Fruit fly (Drosophila melanogaster) whole organism, embryonic: Measurements from ENCODE around the gene inc.

Experiments used
- Ada2b ChIP-seq: fragments of 200-800 bp; sonication (Bioruptor generic); IDR thresholded peaks from 2 replicates; pipeline ENCODE4 v1.3.6; 2022; ENCODE audit warnings: missing biosample characterization, missing genetic modification characterization
- B-H2 ChIP-seq: fragments of 200-800 bp; sonication (Bioruptor generic); optimal IDR thresholded peaks from 2 replicates; lab custom pipeline; 2018; ENCODE audit warnings: missing biosample characterization, mild to moderate bottlenecking, missing genetic modification characterization
- BEAF-32 ChIP-seq: fragments of 200-800 bp; sonication (Bioruptor generic); optimal IDR thresholded peaks from 3 replicates; lab custom pipeline; 2017; ENCODE audit warnings: missing biosample characterization, missing genetic modification characterization, mild to moderate bottlenecking, moderate library complexity, missing genetic modification reagents
- CG10267 ChIP-seq: fragments of 200-800 bp; sonication (Bioruptor generic); optimal IDR thresholded peaks from 2 replicates; lab custom pipeline; 2018; ENCODE audit warnings: missing biosample characterization, mild to moderate bottlenecking, missing genetic modification characterization, moderate library complexity
- CG12155 ChIP-seq: fragments of 200-800 bp; sonication (Bioruptor generic); optimal IDR thresholded peaks from 3 replicates; lab custom pipeline; 2016; ENCODE audit warnings: missing biosample characterization, missing genetic modification characterization
- CG12391 ChIP-seq: fragments of 200-800 bp; sonication (Bioruptor generic); optimal IDR thresholded peaks from 3 replicates; lab custom pipeline; 2018; ENCODE audit warnings: missing biosample characterization, mild to moderate bottlenecking, missing genetic modification characterization, moderate library complexity
- CG13775 ChIP-seq: fragments of 200-800 bp; sonication (Bioruptor generic); optimal IDR thresholded peaks from 3 replicates; lab custom pipeline; 2017; ENCODE audit warnings: missing biosample characterization, mild to moderate bottlenecking, missing genetic modification characterization
- CG14441 ChIP-seq: fragments of 200-800 bp; sonication (Bioruptor generic); IDR thresholded peaks from 2 replicates; pipeline ENCODE4 v1.3.6; 2022; ENCODE audit warnings: missing biosample characterization, missing genetic modification characterization
- CG15269 ChIP-seq: fragments of 200-800 bp; sonication (Bioruptor generic); optimal IDR thresholded peaks from 2 replicates; lab custom pipeline; 2018; ENCODE audit warnings: missing biosample characterization, mild to moderate bottlenecking, missing genetic modification characterization, moderate library complexity
- CG17802 ChIP-seq: fragments of 200-800 bp; sonication (Bioruptor generic); optimal IDR thresholded peaks from 2 replicates; lab custom pipeline; 2018; ENCODE audit warnings: missing biosample characterization, mild to moderate bottlenecking, missing genetic modification characterization, moderate library complexity
- CG1792 ChIP-seq: fragments of 200-800 bp; sonication (Bioruptor generic); optimal IDR thresholded peaks from 2 replicates; lab custom pipeline; 2016; ENCODE audit warnings: missing biosample characterization, missing genetic modification characterization
- CG2120 ChIP-seq: fragments of 200-800 bp; sonication (Bioruptor generic); optimal IDR thresholded peaks from 3 replicates; lab custom pipeline; 2016; ENCODE audit warnings: missing biosample characterization, missing genetic modification characterization
- CG3065 ChIP-seq: fragments of 200-800 bp; sonication (Bioruptor generic); optimal IDR thresholded peaks from 2 replicates; lab custom pipeline; 2016; ENCODE audit warnings: missing biosample characterization, missing genetic modification characterization
- CG3163 ChIP-seq: fragments of 200-800 bp; sonication (Bioruptor generic); optimal IDR thresholded peaks from 3 replicates; lab custom pipeline; 2016; ENCODE audit warnings: missing biosample characterization, missing genetic modification characterization
- CG33557 ChIP-seq: fragments of 200-800 bp; sonication (Bioruptor generic); optimal IDR thresholded peaks from 2 replicates; lab custom pipeline; 2019; ENCODE audit warnings: missing biosample characterization, mild to moderate bottlenecking, missing genetic modification characterization, moderate library complexity
- CG6254 ChIP-seq: fragments of 200-800 bp; sonication (Bioruptor generic); optimal IDR thresholded peaks from 3 replicates; lab custom pipeline; 2017; ENCODE audit warnings: mild to moderate bottlenecking, missing biosample characterization, missing genetic modification reagents, missing genetic modification characterization
- CG7372 ChIP-seq: fragments of 200-800 bp; sonication (Bioruptor generic); IDR thresholded peaks from 2 replicates; pipeline ENCODE4 v1.3.6; 2022; ENCODE audit warnings: missing biosample characterization, missing genetic modification characterization
- CG7745 ChIP-seq: fragments of 200-800 bp; sonication (Bioruptor generic); optimal IDR thresholded peaks from 2 replicates; lab custom pipeline; 2018; ENCODE audit warnings: missing biosample characterization, mild to moderate bottlenecking, missing genetic modification characterization, moderate library complexity
- CG7963 ChIP-seq: fragments of 200-800 bp; sonication (Bioruptor generic); IDR thresholded peaks from 3 replicates; pipeline ENCODE4 v1.3.6; 2022; ENCODE audit warnings: missing biosample characterization, missing genetic modification characterization; ENCODE audit not compliant: partially characterized antibody
- CG8765 ChIP-seq: fragments of 200-800 bp; sonication (Bioruptor generic); IDR thresholded peaks from 2 replicates; pipeline ENCODE4 v1.3.6; 2022; ENCODE audit warnings: missing biosample characterization, missing genetic modification characterization
- Dip3 ChIP-seq: fragments of 200-800 bp; sonication (Bioruptor generic); optimal IDR thresholded peaks from 3 replicates; lab custom pipeline; 2016; ENCODE audit warnings: missing biosample characterization, missing genetic modification characterization
- Doc3 ChIP-seq: fragments of 200-800 bp; sonication (Bioruptor generic); IDR thresholded peaks from 3 replicates; pipeline ENCODE4 v1.3.6; 2022; ENCODE audit warnings: missing biosample characterization, missing genetic modification characterization; ENCODE audit not compliant: partially characterized antibody
- Dp ChIP-seq: fragments of 200-800 bp; sonication (Bioruptor generic); optimal IDR thresholded peaks from 2 replicates; lab custom pipeline; 2018; ENCODE audit warnings: missing biosample characterization, mild to moderate bottlenecking, missing genetic modification characterization, moderate library complexity
- Drgx ChIP-seq: fragments of 200-800 bp; sonication (Bioruptor generic); IDR thresholded peaks from 2 replicates; pipeline ENCODE4 v1.3.6; 2022; ENCODE audit warnings: missing biosample characterization, missing genetic modification characterization
- E2f2 ChIP-seq: fragments of 200-800 bp; sonication (Bioruptor generic); IDR thresholded peaks from 2 replicates; pipeline ENCODE4 v1.3.6; 2022; ENCODE audit warnings: missing biosample characterization, missing genetic modification characterization
- ERR ChIP-seq: fragments of 200-800 bp; sonication (Bioruptor generic); optimal IDR thresholded peaks from 2 replicates; lab custom pipeline; 2016; ENCODE audit warnings: missing biosample characterization, missing genetic modification characterization
- H15 ChIP-seq: fragments of 200-800 bp; sonication (Bioruptor generic); IDR thresholded peaks from 3 replicates; pipeline ENCODE4 v1.3.6; 2022; ENCODE audit warnings: missing biosample characterization, missing genetic modification characterization
- Mad ChIP-seq: fragments of 200-800 bp; sonication (Bioruptor generic); optimal IDR thresholded peaks from 2 replicates; lab custom pipeline; 2016; ENCODE audit warnings: missing biosample characterization, missing genetic modification characterization
- Med ChIP-seq: fragments of 200-800 bp; sonication (Bioruptor generic); peaks from one replicate; lab custom pipeline; 2016; ENCODE audit warnings: missing biosample characterization, missing genetic modification characterization, mild to moderate bottlenecking, inconsistent platforms, moderate library complexity
- Myb ChIP-seq: fragments of 200-800 bp; sonication (Bioruptor generic); optimal IDR thresholded peaks from 2 replicates; lab custom pipeline; 2016; ENCODE audit warnings: missing biosample characterization, missing genetic modification characterization
- PHDP ChIP-seq: fragments of 200-800 bp; sonication (Bioruptor generic); optimal IDR thresholded peaks from 3 replicates; lab custom pipeline; 2018; ENCODE audit warnings: missing biosample characterization, mild to moderate bottlenecking, missing genetic modification characterization, moderate library complexity
- Side ChIP-seq: fragments of 200-800 bp; sonication (Bioruptor generic); optimal IDR thresholded peaks from 2 replicates; lab custom pipeline; 2016; ENCODE audit warnings: missing biosample characterization, missing genetic modification characterization
- Sry-δ ChIP-seq: fragments of 200-800 bp; sonication (Bioruptor generic); optimal IDR thresholded peaks from 2 replicates; lab custom pipeline; 2016; ENCODE audit warnings: missing biosample characterization, missing genetic modification characterization
- Xbp1 ChIP-seq: fragments of 200-800 bp; sonication (Bioruptor generic); optimal IDR thresholded peaks from 3 replicates; lab custom pipeline; 2016; ENCODE audit warnings: missing biosample characterization, mild to moderate bottlenecking, missing genetic modification characterization
- Xrp1 ChIP-seq: fragments of 200-800 bp; sonication (Bioruptor generic); IDR thresholded peaks from 2 replicates; pipeline ENCODE4 v1.3.6; 2022; ENCODE audit warnings: missing biosample characterization, missing genetic modification characterization
- YL-1 ChIP-seq: fragments of 200-800 bp; sonication (Bioruptor generic); optimal IDR thresholded peaks from 3 replicates; lab custom pipeline; 2017; ENCODE audit warnings: missing biosample characterization, mild to moderate bottlenecking, missing genetic modification characterization
- amos ChIP-seq: fragments of 200-800 bp; sonication (Bioruptor generic); IDR thresholded peaks from 2 replicates; pipeline ENCODE4 v1.3.6; 2022; ENCODE audit warnings: missing biosample characterization, missing genetic modification characterization; ENCODE audit not compliant: partially characterized antibody
- bcd ChIP-seq: fragments of 200-800 bp; sonication (Bioruptor generic); optimal IDR thresholded peaks from 2 replicates; lab custom pipeline; 2017; ENCODE audit warnings: missing biosample characterization, mild to moderate bottlenecking, missing genetic modification characterization
- bowl ChIP-seq: fragments of 200-800 bp; sonication (Bioruptor generic); IDR thresholded peaks from 2 replicates; pipeline ENCODE4 v1.3.6; 2022; ENCODE audit warnings: missing biosample characterization, missing genetic modification characterization
- caup ChIP-seq: fragments of 200-800 bp; sonication (Bioruptor generic); optimal IDR thresholded peaks from 3 replicates; lab custom pipeline; 2017; ENCODE audit warnings: missing biosample characterization, mild to moderate bottlenecking, missing genetic modification characterization, moderate library complexity; ENCODE audit not compliant: severe bottlenecking
- chn ChIP-seq: fragments of 200-800 bp; sonication (Bioruptor generic); optimal IDR thresholded peaks from 2 replicates; lab custom pipeline; 2016; ENCODE audit warnings: missing biosample characterization, missing genetic modification characterization
- ci ChIP-seq: fragments of 200-800 bp; sonication (Bioruptor generic); IDR thresholded peaks from 3 replicates; pipeline ENCODE4 v1.3.6; 2022; ENCODE audit warnings: missing biosample characterization, missing genetic modification characterization
- dpn ChIP-seq, 2 experiments: fragments of 200-800 bp; sonication (Bioruptor generic); optimal IDR thresholded peaks; 3 replicates each; lab custom pipeline; 2016; ENCODE audit warnings: missing biosample characterization in 2 of 2, missing genetic modification characterization in 2 of 2
- gce ChIP-seq: fragments of 200-800 bp; sonication (Bioruptor generic); IDR thresholded peaks from 3 replicates; pipeline ENCODE4 v1.3.6; 2022; ENCODE audit warnings: missing biosample characterization, missing genetic modification characterization
- hkb ChIP-seq, 2 experiments: fragments of 200-800 bp in 1 of 2; fragments of >200 bp in 1 of 2; sonication (Bioruptor generic) in 1 of 2; IDR thresholded peaks in 1 of 2; optimal IDR thresholded peaks in 1 of 2; 2 replicates each; pipeline versions ENCODE4 v1.3.6 to Lab custom; 2017 to 2022; ENCODE audit warnings: missing biosample characterization in 1 of 2, missing genetic modification characterization in 1 of 2
- insv ChIP-seq, 2 experiments: fragments of 200-800 bp; sonication (Bioruptor generic); optimal IDR thresholded peaks; 3 replicates each; lab custom pipeline; 2016 to 2018; ENCODE audit warnings: missing biosample characterization in 2 of 2, missing genetic modification characterization in 2 of 2
- lola ChIP-seq, 3 experiments: fragments of >200 bp in 2 of 3; fragments of 200-800 bp in 1 of 3; sonication (Bioruptor generic) in 1 of 3; optimal IDR thresholded peaks; 2 replicates each; lab custom pipeline; 2017 to 2019; ENCODE audit warnings: missing biosample characterization in 3 of 3, missing genetic modification characterization in 3 of 3, mild to moderate bottlenecking in 1 of 3, moderate library complexity in 1 of 3
- ssp ChIP-seq: fragments of 200-800 bp; sonication (Bioruptor generic); IDR thresholded peaks from 2 replicates; pipeline ENCODE4 v1.3.6; 2022; ENCODE audit warnings: missing biosample characterization, missing genetic modification characterization
- zfh2 ChIP-seq: fragments of 200-800 bp; sonication (Bioruptor generic); optimal IDR thresholded peaks from 2 replicates; lab custom pipeline; 2016; ENCODE audit warnings: missing biosample characterization, missing genetic modification characterization

Gene inc

dm6 chrX:1512753-1513226, 29.5 kb downstream of the inc start, which contains the start of gene CG14795 (continued):
- TF ChIP-seq PHDP (tag; lab: Kevin White, UChicago) (peak; percentile 27), Myb (peak; percentile 94), Sry-δ (GFP tag; lab: Kevin White, UChicago) (peak; percentile 95), CG10267 (tag; lab: Kevin White, UChicago) (peak; percentile 80), Mad (GFP tag; lab: Kevin White, UChicago) (peak; percentile 32), Dip3 (GFP tag; lab: Kevin White, UChicago) (no peak), CG1792 (GFP tag; lab: Kevin White, UChicago) (peak; percentile 66), amos (GFP tag; lab: Robert Waterston, UW) (peak; percentile 97), CG12391 (tag; lab: Kevin White, UChicago) (peak; percentile 23), CG3163 (GFP tag; lab: Kevin White, UChicago) (peak; percentile 13), YL-1 (GFP tag; lab: Kevin White, UChicago) (peak; percentile 29), E2f2 (peak; percentile 92), bcd (GFP tag; lab: Kevin White, UChicago) (peak; percentile 72), lola (GFP tag; optimal IDR thresholded peaks at IDR 0.05; lab: Kevin White, UChicago) (peak in 1 of 3 experiments; percentile 20), CG8765 (GFP tag; lab: Robert Waterston, UW) (no peak), Drgx (GFP tag; lab: Robert Waterston, UW) (no peak), hkb (optimal IDR thresholded peaks at IDR 0.05; lab: Kevin White, UChicago) (peak; percentile 65), hkb (GFP tag; IDR thresholded peaks at IDR 0.05; lab: Robert Waterston, UW) (no peak), ci (GFP tag; lab: Robert Waterston, UW) (peak; percentile 71; the same call in 2 of the 3 replicates), CG13775 (peak; percentile 4), Xrp1 (GFP tag; lab: Robert Waterston, UW) (peak; percentile 41; the same call in 1 of the 2 replicates), BEAF-32 (GFP tag; lab: Kevin White, UChicago) (peak; percentile 97), chn (peak; percentile 55), CG7745 (tag; lab: Kevin White, UChicago) (peak; percentile 43), zfh2 (GFP tag; lab: Kevin White, UChicago) (peak; percentile 39), CG14441 (GFP tag; lab: Robert Waterston, UW) (no peak), CG3065 (GFP tag; lab: Kevin White, UChicago) (peak; percentile 1), CG7372 (no peak), insv (GFP tag; optimal IDR thresholded peaks at IDR 0.05; lab: Kevin White, UChicago) (peak in 1 of 2 experiments; percentile 45), CG17802 (tag; lab: Kevin White, UChicago) (peak; percentile 31), CG33557 (GFP tag; lab: Kevin White, UChicago) (peak; percentile 23), gce (peak; percentile 35; the same call in 1 of the 3 replicates), ERR (GFP tag; lab: Kevin White, UChicago) (peak; percentile 6), CG2120 (GFP tag; lab: Kevin White, UChicago) (peak; percentile 49), bowl (GFP tag; lab: Robert Waterston, UW) (no peak), CG7963 (GFP tag; lab: Robert Waterston, UW) (peak; percentile 90), CG6254 (no peak), CG15269 (tag; lab: Kevin White, UChicago) (peak; percentile 6), Doc3 (peak; percentile 88), H15 (no peak), CG12155 (GFP tag; lab: Kevin White, UChicago) (peak; percentile 35), Side (GFP tag; lab: Kevin White, UChicago) (no peak), B-H2 (GFP tag; lab: Kevin White, UChicago) (peak; percentile 44), ssp (GFP tag; lab: Robert Waterston, UW) (0 out of 2 replicates have a peak, but pooled peaks have one; percentile 28), caup (GFP tag; lab: Kevin White, UChicago) (peak; percentile 25), Dp (GFP tag; lab: Kevin White, UChicago) (peak; percentile 94), Ada2b (GFP tag; lab: Robert Waterston, UW) (no peak), dpn (GFP tag; optimal IDR thresholded peaks at IDR 0.05; lab: Kevin White, UChicago) (peak; percentile 39 to 43), Xbp1 (GFP tag; lab: Kevin White, UChicago) (peak; percentile 49), Med (GFP tag; lab: Kevin White, UChicago) (peak; percentile 89)
